Fruit fly (Drosophila melanogaster): ENCODE results near the gene snRNP-U1-70K.

The snRNP-U1-70K gene

DNA sequence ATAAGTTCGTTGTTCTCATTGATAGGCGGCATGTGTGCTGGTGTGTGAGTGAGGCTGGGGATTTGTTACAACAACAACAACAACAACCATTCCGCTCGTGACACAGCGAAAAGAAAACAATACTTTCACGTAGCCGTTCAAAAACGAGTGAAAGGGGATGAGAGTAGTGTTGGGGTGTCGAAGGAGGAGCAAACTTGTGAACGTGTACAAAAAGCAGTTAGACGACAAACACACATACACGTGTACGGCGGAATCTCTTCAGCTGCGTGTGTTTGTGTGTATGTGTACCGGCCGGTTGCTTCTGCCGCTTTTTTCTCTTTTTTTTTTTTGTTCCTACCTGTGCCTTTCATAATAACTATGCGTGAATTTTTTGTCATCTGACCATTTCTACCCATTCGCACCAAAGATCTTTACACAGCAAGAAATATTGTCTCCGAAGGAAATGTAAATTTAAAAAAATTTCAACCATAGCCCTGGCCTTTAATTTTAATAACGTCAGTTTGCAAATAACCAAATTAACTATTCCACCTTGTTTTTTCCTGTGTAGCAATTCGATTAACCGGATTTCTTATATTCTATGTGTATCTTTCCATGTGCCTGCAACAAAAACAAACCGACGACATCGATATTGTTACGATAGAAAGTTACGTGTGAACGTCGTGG is 49.3 kb downstream of the snRNP-U1-70K start (continued):
- TF ChIP-seq CG17802 (tag; optimal IDR thresholded peaks at IDR 0.05) (no peak), slbo (GFP tag; IDR thresholded peaks at IDR 0.05) (no peak), CG6765 (GFP tag; optimal IDR thresholded peaks at IDR 0.05) (no peak), CG18262 (tag; optimal IDR thresholded peaks at IDR 0.05) (peak; percentile 74), Bteb2 (GFP tag; optimal IDR thresholded peaks at IDR 0.05) (peak; percentile 32), Asciz (GFP tag; optimal IDR thresholded peaks at IDR 0.05) (peak; percentile 78), CG6813 (GFP tag; optimal IDR thresholded peaks at IDR 0.05) (no peak), CG3281 (GFP tag; optimal IDR thresholded peaks at IDR 0.05) (peak; percentile 56), CG17612 (GFP tag; IDR thresholded peaks at IDR 0.05) (no peak), CG13287 (GFP tag; IDR thresholded peaks at IDR 0.05; ENCODE audit: partially characterized antibody) (no peak), dpn (GFP tag; optimal IDR thresholded peaks at IDR 0.05) (peak; percentile 59 to 75), ato (GFP tag; IDR thresholded peaks at IDR 0.05; ENCODE audit: partially characterized antibody) (no peak), CG33213 (GFP tag; optimal IDR thresholded peaks at IDR 0.05) (peak; percentile 42), lmd (GFP tag; IDR thresholded peaks at IDR 0.05) (no peak), CG10274 (GFP tag; optimal IDR thresholded peaks at IDR 0.05) (no peak), CG11560 (tag; IDR thresholded peaks at IDR 0.05) (no peak), zfh2 (GFP tag; optimal IDR thresholded peaks at IDR 0.05) (peak; percentile 61), lilli (GFP tag; optimal IDR thresholded peaks at IDR 0.05) (peak; percentile 71), CG13296 (GFP tag; optimal IDR thresholded peaks at IDR 0.05) (peak; percentile 26), dan (GFP tag; IDR thresholded peaks at IDR 0.05) (no peak), Side (GFP tag; optimal IDR thresholded peaks at IDR 0.05) (peak; percentile 73), Sin3A (optimal IDR thresholded peaks at IDR 0.05) (no peak), sd (tag; optimal IDR thresholded peaks at IDR 0.05) (no peak), dati (GFP tag; IDR thresholded peaks at IDR 0.05) (no peak), ssp (GFP tag; IDR thresholded peaks at IDR 0.05) (no peak; the same call in 1 of the 2 replicates), CG12104 (GFP tag; optimal IDR thresholded peaks at IDR 0.05) (peak; percentile 1), CG18011 (GFP tag; optimal IDR thresholded peaks at IDR 0.05) (peak; percentile 43), CG3726 (GFP tag; IDR thresholded peaks at IDR 0.05) (no peak), CG9727 (GFP tag; optimal IDR thresholded peaks at IDR 0.05) (peak; percentile 71), Jarid2 (GFP tag; optimal IDR thresholded peaks at IDR 0.05) (no peak), Drgx (GFP tag; IDR thresholded peaks at IDR 0.05) (no peak; the same call in 1 of the 2 replicates), D19A (tag; optimal IDR thresholded peaks at IDR 0.05) (peak; percentile 66), sna (GFP tag; IDR thresholded peaks at IDR 0.05; ENCODE audit: partially characterized antibody) (no peak), yki (optimal IDR thresholded peaks at IDR 0.05) (no peak), crp (GFP tag; optimal IDR thresholded peaks at IDR 0.05) (no peak), CG14667 (GFP tag; IDR thresholded peaks at IDR 0.05) (no peak), jigr1 (GFP tag; IDR thresholded peaks at IDR 0.05) (no peak), CG17328 (GFP tag; IDR thresholded peaks at IDR 0.05) (peak; percentile 89), CG10366 (GFP tag; IDR thresholded peaks at IDR 0.05) (peak; percentile 80; the same call in 1 of the 2 replicates), CG13123 (GFP tag; optimal IDR thresholded peaks at IDR 0.05) (peak; percentile 19), Gsc (GFP tag; IDR thresholded peaks at IDR 0.05) (no peak), CG15269 (tag; optimal IDR thresholded peaks at IDR 0.05) (no peak), dysf (GFP tag; IDR thresholded peaks at IDR 0.05) (no peak; the same call in 2 of the 3 replicates), CG2120 (GFP tag; optimal IDR thresholded peaks at IDR 0.05) (peak; percentile 70), CG10431 (GFP tag; optimal IDR thresholded peaks at IDR 0.05) (peak; percentile 41), Hand (GFP tag; optimal IDR thresholded peaks at IDR 0.05) (no peak), CG6689 (GFP tag; IDR thresholded peaks at IDR 0.05) (no peak; the same call in 1 of the 2 replicates), chif (GFP tag; optimal IDR thresholded peaks at IDR 0.05) (peak; percentile 67 to 75), gem (tag; optimal IDR thresholded peaks at IDR 0.05) (peak; percentile 86), CG8765 (GFP tag; IDR thresholded peaks at IDR 0.05) (no peak; the same call in 1 of the 2 replicates), dmrt99B (tag; optimal IDR thresholded peaks at IDR 0.05) (no peak)
